Fruit fly (Drosophila melanogaster) whole organism, embryonic: ENCODE data around the gene RpL14.
A peak's percentile ranks its signal among the peaks of the same experiment; 100 is the strongest.

ENCODE experiments used
- CG10209 ChIP-seq: fragments of 200-800 bp; sonication (Bioruptor generic); optimal IDR thresholded peaks from 3 replicates; lab custom pipeline; 2017; ENCODE audit warnings: missing biosample characterization, mild to moderate bottlenecking, missing genetic modification characterization, missing genetic modification reagents
- CG10366 ChIP-seq: fragments of 200-800 bp; sonication (Bioruptor generic); IDR thresholded peaks from 2 replicates; pipeline ENCODE4 v1.3.6; 2022; ENCODE audit warnings: missing biosample characterization, missing genetic modification characterization
- CG14860 ChIP-seq: fragments of 200-800 bp; sonication (Bioruptor generic); IDR thresholded peaks from 3 replicates; pipeline ENCODE4 v1.3.6; 2022; ENCODE audit warnings: missing biosample characterization, missing genetic modification characterization; ENCODE audit not compliant: partially characterized antibody
- CG14965 ChIP-seq: fragments of 200-800 bp; sonication (Bioruptor generic); optimal IDR thresholded peaks from 2 replicates; lab custom pipeline; 2016; ENCODE audit warnings: missing biosample characterization, missing genetic modification characterization, borderline replicate concordance
- CG15073 ChIP-seq: fragments of 200-800 bp; sonication (Bioruptor generic); optimal IDR thresholded peaks from 2 replicates; lab custom pipeline; 2016; ENCODE audit warnings: missing biosample characterization, missing genetic modification characterization
- CG1529 ChIP-seq: fragments of 200-800 bp; sonication (Bioruptor generic); optimal IDR thresholded peaks from 3 replicates; lab custom pipeline; 2018; ENCODE audit warnings: missing biosample characterization, missing genetic modification characterization
- CG17385 ChIP-seq: fragments of 200-800 bp; sonication (Bioruptor generic); optimal IDR thresholded peaks from 3 replicates; lab custom pipeline; 2018; ENCODE audit warnings: missing biosample characterization, mild to moderate bottlenecking, missing genetic modification characterization
- CG18619 ChIP-seq: fragments of 200-800 bp; sonication (Bioruptor generic); optimal IDR thresholded peaks from 3 replicates; lab custom pipeline; 2017; ENCODE audit warnings: missing biosample characterization, mild to moderate bottlenecking, missing genetic modification characterization
- CG2678 ChIP-seq: fragments of 200-800 bp; sonication (Bioruptor generic); optimal IDR thresholded peaks from 3 replicates; lab custom pipeline; 2019; ENCODE audit warnings: missing biosample characterization, mild to moderate bottlenecking, missing genetic modification characterization, moderate library complexity
- CG2889 ChIP-seq: fragments of 200-800 bp; sonication (Bioruptor generic); IDR thresholded peaks from 3 replicates; pipeline ENCODE4 v1.3.6; 2022; ENCODE audit warnings: missing biosample characterization, missing genetic modification characterization
- CG31441 ChIP-seq: fragments of 200-800 bp; sonication (Bioruptor generic); IDR thresholded peaks from 2 replicates; pipeline ENCODE4 v1.3.6; 2022; ENCODE audit warnings: missing biosample characterization, missing genetic modification characterization
- CG34224 ChIP-seq: fragments of 200-800 bp; sonication (Bioruptor generic); IDR thresholded peaks from 3 replicates; pipeline ENCODE4 v1.3.6; 2022; ENCODE audit warnings: missing biosample characterization, missing genetic modification characterization; ENCODE audit not compliant: partially characterized antibody
- CG4328 ChIP-seq: fragments of 200-800 bp; sonication (Bioruptor generic); optimal IDR thresholded peaks from 3 replicates; lab custom pipeline; 2017; ENCODE audit warnings: missing biosample characterization, missing genetic modification reagents, missing genetic modification characterization
- CG43689 ChIP-seq: fragments of 200-800 bp; sonication (Bioruptor generic); IDR thresholded peaks from 2 replicates; pipeline ENCODE4 v1.3.6; 2022; ENCODE audit warnings: missing biosample characterization, missing genetic modification characterization
- CG5180 ChIP-seq: fragments of 200-800 bp; sonication (Bioruptor generic); optimal IDR thresholded peaks from 3 replicates; lab custom pipeline; 2017; ENCODE audit warnings: missing biosample characterization, missing genetic modification characterization, mild to moderate bottlenecking, moderate library complexity, missing genetic modification reagents
- CG6654 ChIP-seq: fragments of 200-800 bp; sonication (Bioruptor generic); optimal IDR thresholded peaks from 2 replicates; lab custom pipeline; 2017; ENCODE audit warnings: missing biosample characterization, mild to moderate bottlenecking, missing genetic modification characterization
- CG6813 ChIP-seq: fragments of 200-800 bp; sonication (Bioruptor generic); optimal IDR thresholded peaks from 2 replicates; lab custom pipeline; 2017; ENCODE audit warnings: missing biosample characterization, missing genetic modification characterization, mild to moderate bottlenecking, moderate library complexity, missing genetic modification reagents
- CG7928 ChIP-seq: fragments of 200-800 bp; sonication (Bioruptor generic); optimal IDR thresholded peaks from 2 replicates; lab custom pipeline; 2017; ENCODE audit warnings: missing biosample characterization, mild to moderate bottlenecking, missing genetic modification characterization
- CG8924 ChIP-seq: fragments of 200-800 bp; optimal IDR thresholded peaks from 3 replicates; lab custom pipeline; 2019; ENCODE audit warnings: missing biosample characterization, mild to moderate bottlenecking, missing genetic modification characterization, moderate library complexity
- CG8944 ChIP-seq: fragments of 200-800 bp; sonication (Bioruptor generic); optimal IDR thresholded peaks from 3 replicates; lab custom pipeline; 2016; ENCODE audit warnings: missing biosample characterization, missing genetic modification characterization
- CG9876 ChIP-seq: fragments of 200-800 bp; sonication (Bioruptor generic); optimal IDR thresholded peaks from 2 replicates; lab custom pipeline; 2016; ENCODE audit warnings: missing biosample characterization, missing genetic modification characterization
- Chrac-16 ChIP-seq: fragments of 200-800 bp; sonication (Bioruptor generic); optimal IDR thresholded peaks from 3 replicates; lab custom pipeline; 2016; ENCODE audit warnings: missing biosample characterization, missing genetic modification characterization
- CkIIα-i1 ChIP-seq: fragments of 200-800 bp; sonication (Bioruptor generic); IDR thresholded peaks from 2 replicates; pipeline ENCODE4 v1.3.6; 2022; ENCODE audit warnings: missing biosample characterization, missing genetic modification characterization
- CoRest ChIP-seq: fragments of 200-800 bp; sonication (Bioruptor generic); optimal IDR thresholded peaks from 3 replicates; lab custom pipeline; 2018; ENCODE audit warnings: missing biosample characterization, mild to moderate bottlenecking, missing genetic modification characterization, moderate library complexity
- Hr51 ChIP-seq, 2 experiments: fragments of 200-800 bp; sonication (Bioruptor generic); optimal IDR thresholded peaks; 2 replicates in 1 of 2; 3 replicates in 1 of 2; lab custom pipeline; 2016 to 2018; ENCODE audit warnings: missing biosample characterization in 2 of 2, missing genetic modification characterization in 2 of 2, mild to moderate bottlenecking in 1 of 2, moderate library complexity in 1 of 2
- Med ChIP-seq: fragments of 200-800 bp; sonication (Bioruptor generic); peaks from one replicate; lab custom pipeline; 2016; ENCODE audit warnings: missing biosample characterization, missing genetic modification characterization, mild to moderate bottlenecking, inconsistent platforms, moderate library complexity
- Nf-YC ChIP-seq: fragments of 200-800 bp; optimal IDR thresholded peaks from 3 replicates; lab custom pipeline; 2019; ENCODE audit warnings: missing biosample characterization, mild to moderate bottlenecking, missing genetic modification characterization, moderate library complexity
- Rfx ChIP-seq: fragments of 200-800 bp; sonication (Bioruptor generic); IDR thresholded peaks from 2 replicates; pipeline ENCODE4 v1.3.6; 2022; ENCODE audit warnings: missing biosample characterization, missing genetic modification characterization
- Sin3A ChIP-seq: fragments of >200 bp; optimal IDR thresholded peaks from 2 replicates; lab custom pipeline; 2018
- Six4 ChIP-seq: fragments of 200-800 bp; sonication (Bioruptor generic); optimal IDR thresholded peaks from 2 replicates; lab custom pipeline; 2016; ENCODE audit warnings: missing biosample characterization, missing genetic modification characterization
- Sox102F ChIP-seq: fragments of 200-800 bp; sonication (Bioruptor generic); optimal IDR thresholded peaks from 2 replicates; lab custom pipeline; 2018; ENCODE audit warnings: missing biosample characterization, mild to moderate bottlenecking, missing genetic modification characterization, moderate library complexity
- YL-1 ChIP-seq: fragments of 200-800 bp; sonication (Bioruptor generic); optimal IDR thresholded peaks from 3 replicates; lab custom pipeline; 2017; ENCODE audit warnings: missing biosample characterization, mild to moderate bottlenecking, missing genetic modification characterization
- ac ChIP-seq: fragments of 200-800 bp; sonication (Bioruptor generic); optimal IDR thresholded peaks from 3 replicates; lab custom pipeline; 2017; ENCODE audit warnings: missing biosample characterization, mild to moderate bottlenecking, missing genetic modification characterization
- bcd ChIP-seq: fragments of 200-800 bp; sonication (Bioruptor generic); optimal IDR thresholded peaks from 2 replicates; lab custom pipeline; 2017; ENCODE audit warnings: missing biosample characterization, mild to moderate bottlenecking, missing genetic modification characterization
- croc ChIP-seq: fragments of 200-800 bp; sonication (Bioruptor generic); conservative IDR thresholded peaks from 3 replicates; pipeline ENCODE4 v1.3.6; 2022; ENCODE audit warnings: missing biosample characterization, missing genetic modification characterization
- dimm ChIP-seq: fragments of 200-800 bp; sonication (Bioruptor generic); IDR thresholded peaks from 2 replicates; pipeline ENCODE4 v1.3.6; 2022; ENCODE audit warnings: missing biosample characterization, missing genetic modification characterization
- eve ChIP-seq, 2 experiments: fragments of >200 bp; optimal IDR thresholded peaks; 2 replicates each; lab custom pipeline; 2017; ENCODE audit warnings: missing biosample characterization in 2 of 2, missing genetic modification characterization in 2 of 2
- gce ChIP-seq: fragments of 200-800 bp; sonication (Bioruptor generic); IDR thresholded peaks from 3 replicates; pipeline ENCODE4 v1.3.6; 2022; ENCODE audit warnings: missing biosample characterization, missing genetic modification characterization
- gem ChIP-seq: fragments of 200-800 bp; sonication (Bioruptor generic); optimal IDR thresholded peaks from 2 replicates; lab custom pipeline; 2019; ENCODE audit warnings: missing biosample characterization, mild to moderate bottlenecking, missing genetic modification characterization, moderate library complexity
- inv ChIP-seq: fragments of 200-800 bp; sonication (Bioruptor generic); IDR thresholded peaks from 2 replicates; pipeline ENCODE4 v1.3.6; 2022; ENCODE audit warnings: missing biosample characterization, missing genetic modification characterization; ENCODE audit not compliant: partially characterized antibody
- lbe ChIP-seq: fragments of 200-800 bp; sonication (Bioruptor generic); optimal IDR thresholded peaks from 2 replicates; lab custom pipeline; 2016; ENCODE audit warnings: missing biosample characterization, mild to moderate bottlenecking, missing genetic modification characterization
- lmd ChIP-seq: fragments of 200-800 bp; sonication (Bioruptor generic); IDR thresholded peaks from 2 replicates; pipeline ENCODE4 v1.3.6; 2022; ENCODE audit warnings: missing biosample characterization, missing genetic modification characterization
- mirr ChIP-seq: fragments of 200-800 bp; sonication (Bioruptor generic); optimal IDR thresholded peaks from 3 replicates; lab custom pipeline; 2018; ENCODE audit warnings: missing biosample characterization, mild to moderate bottlenecking, missing genetic modification characterization
- nerfin-1 ChIP-seq: fragments of 200-800 bp; sonication (Bioruptor generic); optimal IDR thresholded peaks from 3 replicates; lab custom pipeline; 2019; ENCODE audit warnings: missing biosample characterization, mild to moderate bottlenecking, missing genetic modification characterization, moderate library complexity
- nmo ChIP-seq: fragments of 200-800 bp; sonication (Bioruptor generic); optimal IDR thresholded peaks from 2 replicates; lab custom pipeline; 2018; ENCODE audit warnings: missing biosample characterization, mild to moderate bottlenecking, missing genetic modification characterization, moderate library complexity
- psq ChIP-seq: fragments of 200-800 bp; sonication (Bioruptor generic); optimal IDR thresholded peaks from 2 replicates; lab custom pipeline; 2017; ENCODE audit warnings: missing biosample characterization, missing genetic modification characterization
- so ChIP-seq: fragments of 200-800 bp; sonication (Bioruptor generic); IDR thresholded peaks from 3 replicates; pipeline ENCODE4 v1.3.6; 2022; ENCODE audit warnings: missing biosample characterization, missing genetic modification characterization
- trem ChIP-seq: fragments of 200-800 bp; optimal IDR thresholded peaks from 3 replicates; lab custom pipeline; 2019; ENCODE audit warnings: missing biosample characterization, mild to moderate bottlenecking, missing genetic modification characterization, moderate library complexity
- wor ChIP-seq: fragments of 200-800 bp; sonication (Bioruptor generic); IDR thresholded peaks from 2 replicates; pipeline ENCODE4 v1.3.6; 2022; ENCODE audit warnings: missing biosample characterization, missing genetic modification characterization

Gene RpL14

dm6 chr3L:8600752-8601433 is at the start of gene RpL14, which contains the start of gene Nelf-E (continued):
- TF ChIP-seq eve (GFP tag; optimal IDR thresholded peaks at IDR 0.05; lab: Kevin White, UChicago) = no peak
- TF ChIP-seq CoRest = peak; percentile 87
- TF ChIP-seq lbe (GFP tag; lab: Kevin White, UChicago) = peak; percentile 90
- TF ChIP-seq CG1529 (GFP tag; lab: Kevin White, UChicago) = peak; percentile 90
- peak; percentile 93 for TF ChIP-seq nmo (GFP tag; lab: Kevin White, UChicago)
- TF ChIP-seq CG2678 (tag; lab: Kevin White, UChicago) = peak; percentile 88
- peak; percentile 92 for TF ChIP-seq so (GFP tag; lab: Robert Waterston, UW)
- peak; percentile 79 for TF ChIP-seq CG6654 (GFP tag; lab: Kevin White, UChicago)
- peak; percentile 92 for TF ChIP-seq CG17385 (GFP tag; lab: Kevin White, UChicago)
- peak; percentile 85 for TF ChIP-seq dimm (GFP tag; lab: Robert Waterston, UW)
- peak; percentile 55 for TF ChIP-seq Sin3A (lab: Kevin White, UChicago)
- TF ChIP-seq Chrac-16 = peak; percentile 80
- TF ChIP-seq CG7928 = peak; percentile 76
- peak; percentile 81 for TF ChIP-seq CG2889 (GFP tag; lab: Robert Waterston, UW)
- 0 out of 2 replicates have a peak, but pooled peaks have one; percentile 29 for TF ChIP-seq CkIIα-i1 (GFP tag; lab: Robert Waterston, UW)
- TF ChIP-seq wor (GFP tag; lab: Robert Waterston, UW) = peak; percentile 52
- TF ChIP-seq Hr51 (GFP tag; optimal IDR thresholded peaks at IDR 0.05; lab: Kevin White, UChicago) = peak; percentile 82 to 97
- peak; percentile 100 for TF ChIP-seq YL-1 (GFP tag; lab: Kevin White, UChicago)
- peak; percentile 100 for TF ChIP-seq Med
- TF ChIP-seq CG9876 (GFP tag; lab: Kevin White, UChicago) = peak; percentile 97
- TF ChIP-seq bcd (GFP tag; lab: Kevin White, UChicago) = peak; percentile 97
- peak; percentile 98 for TF ChIP-seq Rfx
- TF ChIP-seq gem (tag; lab: Kevin White, UChicago) = no peak
- peak; percentile 96 for TF ChIP-seq CG18619
- TF ChIP-seq Nf-YC (tag; lab: Kevin White, UChicago) = peak; percentile 83
- TF ChIP-seq CG10366 (GFP tag; lab: Robert Waterston, UW) = peak; percentile 90
- TF ChIP-seq CG14860 (GFP tag; lab: Robert Waterston, UW) = 0 out of 3 replicates have a peak, but pooled peaks have one; percentile 20
- TF ChIP-seq CG14965 (GFP tag; lab: Kevin White, UChicago) = peak; percentile 82
- TF ChIP-seq CG8924 (tag; lab: Kevin White, UChicago) = peak; percentile 91
- TF ChIP-seq CG4328 (GFP tag; lab: Kevin White, UChicago) = peak; percentile 96
- peak; percentile 95 for TF ChIP-seq trem (tag; lab: Kevin White, UChicago)
- TF ChIP-seq CG6813 (GFP tag; lab: Kevin White, UChicago) = peak; percentile 98
- TF ChIP-seq Sox102F (GFP tag; lab: Kevin White, UChicago) = peak; percentile 80
- peak; percentile 94 for TF ChIP-seq gce
- peak; percentile 87 for TF ChIP-seq lmd
- peak; percentile 96 for TF ChIP-seq CG10209
- TF ChIP-seq CG43689 = peak; percentile 87
- TF ChIP-seq CG15073 = no peak
- TF ChIP-seq CG5180 (GFP tag; lab: Kevin White, UChicago) = peak; percentile 82
- peak; percentile 92 for TF ChIP-seq nerfin-1
- peak; percentile 92 for TF ChIP-seq ac
- no peak for TF ChIP-seq inv (GFP tag; lab: Robert Waterston, UW)
- TF ChIP-seq croc = peak; percentile 79
- TF ChIP-seq CG31441 (GFP tag; lab: Robert Waterston, UW) = peak; percentile 94
- peak; percentile 99 for TF ChIP-seq mirr
- TF ChIP-seq CG34224 (GFP tag; lab: Robert Waterston, UW) = 0 out of 3 replicates have a peak, but pooled peaks have one; percentile 49
- peak; percentile 86 for TF ChIP-seq Six4 (GFP tag; lab: Kevin White, UChicago)
- TF ChIP-seq psq (GFP tag; lab: Kevin White, UChicago) = peak; percentile 81
- peak; percentile 90 for TF ChIP-seq CG8944 (GFP tag; lab: Kevin White, UChicago)
